Worm (Caenorhabditis elegans): ENCODE measurements around the gene F17C8.7.

F17C8.7 gene

ce11 chrIII:4735443-4735842 is at the start of gene F17C8.7:
F17C8.7 (plus strand) TSS chrIII:4735743.
- no peak for TF ChIP-seq syd-9 (tag; optimal IDR thresholded peaks at IDR 0.05)
- no peak for TF ChIP-seq K09A11.1 (tag; optimal IDR thresholded peaks at IDR 0.05; ENCODE audit: insufficient read depth)
- TF ChIP-seq mec-3 (tag; optimal IDR thresholded peaks at IDR 0.05; ENCODE audit: borderline replicate concordance) = no peak

ce11 chrIII:4687134-4687533 is 48.4 kb upstream of the F17C8.7 start:
- TF ChIP-seq nhr-232 (tag; optimal IDR thresholded peaks at IDR 0.05) (no peak), syd-9 (tag; optimal IDR thresholded peaks at IDR 0.05) (no peak), ztf-16 (tag; optimal IDR thresholded peaks at IDR 0.05) (no peak), tbx-2 (tag; optimal IDR thresholded peaks at IDR 0.05) (no peak), ceh-18 (tag; optimal IDR thresholded peaks at IDR 0.05) (peak; percentile 5), nhr-11 (tag; optimal IDR thresholded peaks at IDR 0.05) (no peak)

- TF ChIP-seq madf-2 (tag; optimal IDR thresholded peaks at IDR 0.05) (no peak), pros-1 (tag; optimal IDR thresholded peaks at IDR 0.05) (no peak), nhr-11 (tag; optimal IDR thresholded peaks at IDR 0.05) (no peak), ceh-24 (tag; optimal IDR thresholded peaks at IDR 0.05) (no peak), pqm-1 (tag; optimal IDR thresholded peaks at IDR 0.05) (no peak), eyg-1 (tag; optimal IDR thresholded peaks at IDR 0.05) (no peak), T23F11.4 (GFP tag; optimal IDR thresholded peaks at IDR 0.05) (no peak), lim-6 (tag; optimal IDR thresholded peaks at IDR 0.05) (no peak), ama-1 (optimal IDR thresholded peaks at IDR 0.05) (no peak), F13H6.1 (tag; optimal IDR thresholded peaks at IDR 0.05) (no peak), hlh-13 (GFP tag; optimal IDR thresholded peaks at IDR 0.05) (no peak), ceh-14 (tag; optimal IDR thresholded peaks at IDR 0.05) (no peak), ttx-3 (tag; optimal IDR thresholded peaks at IDR 0.05) (no peak), hlh-15 (tag; optimal IDR thresholded peaks at IDR 0.05) (no peak), tbx-2 (tag; optimal IDR thresholded peaks at IDR 0.05) (no peak), ceh-48 (tag; optimal IDR thresholded peaks at IDR 0.05) (no peak), pag-3 (tag; optimal IDR thresholded peaks at IDR 0.05; ENCODE audit: borderline replicate concordance) (no peak), unc-42 (tag; optimal IDR thresholded peaks at IDR 0.05) (no peak)
Observed at ce11 chrIII:4688356-4688755, 47.2 kb upstream of the F17C8.7 start, which contains the start of gene tag-243. tag-243 (minus strand) TSS chrIII:4688456.

- TF ChIP-seq C38D4.7 (GFP tag; optimal IDR thresholded peaks at IDR 0.05) (no peak), ceh-9 (tag; optimal IDR thresholded peaks at IDR 0.05) (no peak)
Observed at ce11 chrIII:4688965-4689364, 46.6 kb upstream of the F17C8.7 start, which contains the start of gene ppat-1. ppat-1 (plus strand) TSS chrIII:4689280.

- TF ChIP-seq syd-9 (tag; optimal IDR thresholded peaks at IDR 0.05) = peak; percentile 80
- peak; percentile 29 for TF ChIP-seq eyg-1 (tag; optimal IDR thresholded peaks at IDR 0.05)
- TF ChIP-seq gmeb-2 (tag; optimal IDR thresholded peaks at IDR 0.05) = peak; percentile 80
- peak; percentile 63; the same call in 1 of the 2 replicates for TF ChIP-seq ceh-45 (GFP tag; IDR thresholded peaks at IDR 0.05)
- TF ChIP-seq F13H6.1 (tag; optimal IDR thresholded peaks at IDR 0.05) = peak; percentile 31
- TF ChIP-seq pha-4 (tag; optimal IDR thresholded peaks at IDR 0.05) = no peak
- TF ChIP-seq nfya-1 (tag; optimal IDR thresholded peaks at IDR 0.05) = peak; percentile 59
- TF ChIP-seq ceh-31 (tag; optimal IDR thresholded peaks at IDR 0.05) = peak; percentile 30
- TF ChIP-seq ahr-1 (tag; optimal IDR thresholded peaks at IDR 0.05) = peak; percentile 69
- TF ChIP-seq unc-42 (tag; optimal IDR thresholded peaks at IDR 0.05) = no peak
- peak; percentile 57 for TF ChIP-seq K09A11.1 (tag; optimal IDR thresholded peaks at IDR 0.05; ENCODE audit: insufficient read depth)
- peak; percentile 65 for TF ChIP-seq lin-11 (tag; optimal IDR thresholded peaks at IDR 0.05)
- peak; percentile 84 for TF ChIP-seq madf-2 (tag; optimal IDR thresholded peaks at IDR 0.05)
- peak; percentile 81 for TF ChIP-seq fkh-6 (tag; optimal IDR thresholded peaks at IDR 0.05)
- TF ChIP-seq odd-2 (tag; optimal IDR thresholded peaks at IDR 0.05) = no peak
- TF ChIP-seq npax-4 (tag; optimal IDR thresholded peaks at IDR 0.05) = peak; percentile 65
- no peak for TF ChIP-seq tbx-7 (tag; optimal IDR thresholded peaks at IDR 0.05)
- TF ChIP-seq hlh-13 (GFP tag; optimal IDR thresholded peaks at IDR 0.05) = peak; percentile 77
- peak; percentile 73 for TF ChIP-seq ceh-19 (GFP tag; optimal IDR thresholded peaks at IDR 0.05)
- TF ChIP-seq sox-2 (GFP tag; IDR thresholded peaks at IDR 0.05) = peak; percentile 65
- TF ChIP-seq hlh-15 (tag; optimal IDR thresholded peaks at IDR 0.05) = peak; percentile 57
- peak; percentile 74 for TF ChIP-seq C38D4.7 (GFP tag; optimal IDR thresholded peaks at IDR 0.05)
- TF ChIP-seq ceh-6 (GFP tag; optimal IDR thresholded peaks at IDR 0.05) = peak; percentile 89
- no peak for TF ChIP-seq mec-3 (tag; optimal IDR thresholded peaks at IDR 0.05; ENCODE audit: borderline replicate concordance)
- TF ChIP-seq ceh-2 (tag; optimal IDR thresholded peaks at IDR 0.05) = peak; percentile 34
- TF ChIP-seq pax-1 (tag; optimal IDR thresholded peaks at IDR 0.05) = no peak
- no peak for TF ChIP-seq ama-1 (optimal IDR thresholded peaks at IDR 0.05)
- TF ChIP-seq ceh-30 (tag; optimal IDR thresholded peaks at IDR 0.05) = peak; percentile 51
- TF ChIP-seq pros-1 (tag; optimal IDR thresholded peaks at IDR 0.05) = no peak
- TF ChIP-seq fax-1 (tag; optimal IDR thresholded peaks at IDR 0.05) = peak; percentile 70
Observed at ce11 chrIII:4689595-4689994, 45.9 kb upstream of the F17C8.7 start.

Measured in whole organism, late embryonic.